Fruit fly (Drosophila melanogaster): ENCODE data around the gene jar.

jar gene

dm6 chr3R:24271071-24271470 lies at the start of gene jar (continued):
- TF ChIP-seq sna (GFP tag; IDR thresholded peaks at IDR 0.05; ENCODE audit: partially characterized antibody) (peak; percentile 87), CG7987 (GFP tag; optimal IDR thresholded peaks at IDR 0.05) (peak; percentile 71), crol (GFP tag; IDR thresholded peaks at IDR 0.05) (0 out of 2 replicates have a peak, but pooled peaks have one; percentile 9), CG10979 (tag; optimal IDR thresholded peaks at IDR 0.05) (peak; percentile 35), CG18599 (GFP tag; optimal IDR thresholded peaks at IDR 0.05) (peak; percentile 1), Kr (GFP tag; optimal IDR thresholded peaks at IDR 0.05) (no peak), fd3F (GFP tag; optimal IDR thresholded peaks at IDR 0.05) (no peak), Sox102F (GFP tag; optimal IDR thresholded peaks at IDR 0.05) (no peak), CG7839 (tag; optimal IDR thresholded peaks at IDR 0.05) (peak; percentile 25), nerfin-2 (GFP tag; IDR thresholded peaks at IDR 0.05; ENCODE audit: partially characterized antibody) (peak; percentile 54; the same call in 1 of the 2 replicates), HHEX (GFP tag; optimal IDR thresholded peaks at IDR 0.05) (peak; percentile 28), CG9215 (GFP tag; IDR thresholded peaks at IDR 0.05) (no peak), nau (GFP tag; optimal IDR thresholded peaks at IDR 0.05) (peak; percentile 31), gcm (GFP tag; optimal IDR thresholded peaks at IDR 0.05) (peak; percentile 63), Doc2 (GFP tag; IDR thresholded peaks at IDR 0.05) (no peak), Hr78 (GFP tag; optimal IDR thresholded peaks at IDR 0.05) (no peak), hbn (GFP tag; IDR thresholded peaks at IDR 0.05; ENCODE audit: partially characterized antibody) (peak; percentile 94), CG1792 (GFP tag; optimal IDR thresholded peaks at IDR 0.05) (no peak), Six4 (GFP tag; optimal IDR thresholded peaks at IDR 0.05) (no peak), cad (GFP tag; optimal IDR thresholded peaks at IDR 0.05) (peak; percentile 23), h (optimal IDR thresholded peaks at IDR 0.05) (no peak), Rfx (GFP tag; IDR thresholded peaks at IDR 0.05) (peak; percentile 63), CG1647 (GFP tag; optimal IDR thresholded peaks at IDR 0.05) (peak; percentile 6), D19B (GFP tag; optimal IDR thresholded peaks at IDR 0.05) (no peak), phol (tag; optimal IDR thresholded peaks at IDR 0.05) (peak; percentile 46), CG12071 (GFP tag; optimal IDR thresholded peaks at IDR 0.05) (peak; percentile 71), D19A (tag; optimal IDR thresholded peaks at IDR 0.05) (peak; percentile 34), CG2678 (tag; optimal IDR thresholded peaks at IDR 0.05) (peak; percentile 34), Ets97D (GFP tag; optimal IDR thresholded peaks at IDR 0.05) (peak; percentile 75), CG11398 (GFP tag; optimal IDR thresholded peaks at IDR 0.05) (no peak), CG6272 (GFP tag; IDR thresholded peaks at IDR 0.05) (0 out of 2 replicates have a peak, but pooled peaks have one; percentile 19), Chrac-16 (GFP tag; optimal IDR thresholded peaks at IDR 0.05) (no peak), amos (GFP tag; IDR thresholded peaks at IDR 0.05; ENCODE audit: partially characterized antibody) (peak; percentile 95), CG12299 (tag; optimal IDR thresholded peaks at IDR 0.05) (no peak), ato (GFP tag; IDR thresholded peaks at IDR 0.05; ENCODE audit: partially characterized antibody) (peak; percentile 88), Dek (tag; optimal IDR thresholded peaks at IDR 0.05) (peak; percentile 25), CG17186 (GFP tag; optimal IDR thresholded peaks at IDR 0.05) (peak; percentile 99), YL-1 (GFP tag; optimal IDR thresholded peaks at IDR 0.05) (peak; percentile 15), unpg (GFP tag; optimal IDR thresholded peaks at IDR 0.05) (peak; percentile 24), usp (GFP tag; optimal IDR thresholded peaks at IDR 0.05) (no peak), CG9932 (GFP tag; IDR thresholded peaks at IDR 0.05) (peak; percentile 32; the same call in 1 of the 2 replicates), so (GFP tag; IDR thresholded peaks at IDR 0.05) (peak; percentile 74; the same call in 2 of the 3 replicates), knrl (GFP tag; IDR thresholded peaks at IDR 0.05; ENCODE audit: partially characterized antibody) (peak; percentile 88), lmd (GFP tag; IDR thresholded peaks at IDR 0.05) (0 out of 2 replicates have a peak, but pooled peaks have one; percentile 9), esg (GFP tag; conservative IDR thresholded peaks at IDR 0.05) (no peak), CG13296 (GFP tag; optimal IDR thresholded peaks at IDR 0.05) (peak; percentile 16), cas (GFP tag; IDR thresholded peaks at IDR 0.05) (no peak), Nf-YB (GFP tag; optimal IDR thresholded peaks at IDR 0.05) (peak; percentile 22), CG13624 (GFP tag; optimal IDR thresholded peaks at IDR 0.05) (peak; percentile 59), gfzf (GFP tag; optimal IDR thresholded peaks at IDR 0.05) (peak; percentile 65)

Data from whole organism, embryonic.